Fruit fly (Drosophila melanogaster) whole organism, embryonic: ENCODE measurements around the gene Snx6.
A peak's percentile ranks its signal among the peaks of the same experiment; 100 is the strongest.

Experiments
- Atf6 ChIP-seq: fragments of 200-800 bp; sonication (Bioruptor generic); IDR thresholded peaks from 2 replicates; pipeline ENCODE4 v1.3.6; 2022; ENCODE audit warnings: missing biosample characterization, missing genetic modification characterization
- B-H1 ChIP-seq: fragments of 200-800 bp; sonication (Bioruptor generic); IDR thresholded peaks from 3 replicates; pipeline ENCODE4 v1.3.6; 2022; ENCODE audit warnings: missing biosample characterization, missing genetic modification characterization
- CG10267 ChIP-seq: fragments of 200-800 bp; sonication (Bioruptor generic); optimal IDR thresholded peaks from 2 replicates; lab custom pipeline; 2018; ENCODE audit warnings: missing biosample characterization, mild to moderate bottlenecking, missing genetic modification characterization, moderate library complexity
- CG10321 ChIP-seq: fragments of 200-800 bp; sonication (Bioruptor generic); IDR thresholded peaks from 2 replicates; pipeline ENCODE4 v1.3.6; 2022; ENCODE audit warnings: missing biosample characterization, missing genetic modification characterization
- CG10462 ChIP-seq: fragments of 200-800 bp; sonication (Bioruptor generic); optimal IDR thresholded peaks from 2 replicates; lab custom pipeline; 2016; ENCODE audit warnings: missing biosample characterization, missing genetic modification characterization
- CG11093 ChIP-seq: fragments of 200-800 bp; sonication (Bioruptor generic); IDR thresholded peaks from 3 replicates; pipeline ENCODE4 v1.3.6; 2022; ENCODE audit warnings: missing biosample characterization, missing genetic modification characterization
- CG11398 ChIP-seq: fragments of 200-800 bp; sonication (Bioruptor generic); optimal IDR thresholded peaks from 2 replicates; lab custom pipeline; 2016; ENCODE audit warnings: missing biosample characterization, missing genetic modification characterization
- CG11560 ChIP-seq: fragments of 200-800 bp; sonication (Bioruptor generic); IDR thresholded peaks from 3 replicates; pipeline ENCODE4 v1.3.6; 2022; ENCODE audit warnings: missing biosample characterization, missing genetic modification characterization
- CG14860 ChIP-seq: fragments of 200-800 bp; sonication (Bioruptor generic); IDR thresholded peaks from 3 replicates; pipeline ENCODE4 v1.3.6; 2022; ENCODE audit warnings: missing biosample characterization, missing genetic modification characterization; ENCODE audit not compliant: partially characterized antibody
- CG16815 ChIP-seq: fragments of 200-800 bp; sonication (Bioruptor generic); optimal IDR thresholded peaks from 3 replicates; lab custom pipeline; 2017; ENCODE audit warnings: missing biosample characterization, mild to moderate bottlenecking, missing genetic modification characterization
- CG18011 ChIP-seq: fragments of 200-800 bp; sonication (Bioruptor generic); optimal IDR thresholded peaks from 2 replicates; lab custom pipeline; 2017; ENCODE audit warnings: missing biosample characterization, missing genetic modification characterization, mild to moderate bottlenecking, moderate library complexity, missing genotype
- CG18764 ChIP-seq: fragments of 200-800 bp; sonication (Bioruptor generic); optimal IDR thresholded peaks from 3 replicates; lab custom pipeline; 2016; ENCODE audit warnings: missing biosample characterization, missing genetic modification characterization
- CG2199 ChIP-seq: fragments of 200-800 bp; sonication (Bioruptor generic); IDR thresholded peaks from 3 replicates; pipeline ENCODE4 v1.3.6; 2022; ENCODE audit warnings: missing biosample characterization, missing genetic modification characterization
- CG2875 ChIP-seq: fragments of 200-800 bp; sonication (Bioruptor generic); optimal IDR thresholded peaks from 2 replicates; lab custom pipeline; 2017; ENCODE audit warnings: missing biosample characterization, mild to moderate bottlenecking, missing genetic modification characterization, missing genetic modification reagents
- CG3847 ChIP-seq: fragments of 200-800 bp; sonication (Bioruptor generic); IDR thresholded peaks from 2 replicates; pipeline ENCODE4 v1.3.6; 2022; ENCODE audit warnings: missing biosample characterization, missing genetic modification characterization
- CG4730 ChIP-seq: fragments of 200-800 bp; sonication (Bioruptor generic); IDR thresholded peaks from 2 replicates; pipeline ENCODE4 v1.3.6; 2022; ENCODE audit warnings: missing biosample characterization, missing genetic modification characterization
- CG5245 ChIP-seq: fragments of 200-800 bp; sonication (Bioruptor generic); optimal IDR thresholded peaks from 3 replicates; lab custom pipeline; 2016; ENCODE audit warnings: missing biosample characterization, missing genetic modification characterization
- CG5953 ChIP-seq: fragments of 200-800 bp; sonication (Bioruptor generic); IDR thresholded peaks from 2 replicates; pipeline ENCODE4 v1.3.6; 2022; ENCODE audit warnings: missing biosample characterization, missing genetic modification characterization
- CG6254 ChIP-seq: fragments of 200-800 bp; sonication (Bioruptor generic); optimal IDR thresholded peaks from 3 replicates; lab custom pipeline; 2017; ENCODE audit warnings: mild to moderate bottlenecking, missing biosample characterization, missing genetic modification reagents, missing genetic modification characterization
- CG7372 ChIP-seq: fragments of 200-800 bp; sonication (Bioruptor generic); IDR thresholded peaks from 2 replicates; pipeline ENCODE4 v1.3.6; 2022; ENCODE audit warnings: missing biosample characterization, missing genetic modification characterization
- CG8281 ChIP-seq: fragments of 200-800 bp; sonication (Bioruptor generic); optimal IDR thresholded peaks from 2 replicates; lab custom pipeline; 2018; ENCODE audit warnings: missing biosample characterization, mild to moderate bottlenecking, missing genetic modification characterization, moderate library complexity
- CG8924 ChIP-seq: fragments of 200-800 bp; optimal IDR thresholded peaks from 3 replicates; lab custom pipeline; 2019; ENCODE audit warnings: missing biosample characterization, mild to moderate bottlenecking, missing genetic modification characterization, moderate library complexity
- Dp ChIP-seq: fragments of 200-800 bp; sonication (Bioruptor generic); optimal IDR thresholded peaks from 2 replicates; lab custom pipeline; 2018; ENCODE audit warnings: missing biosample characterization, mild to moderate bottlenecking, missing genetic modification characterization, moderate library complexity
- Drgx ChIP-seq: fragments of 200-800 bp; sonication (Bioruptor generic); IDR thresholded peaks from 2 replicates; pipeline ENCODE4 v1.3.6; 2022; ENCODE audit warnings: missing biosample characterization, missing genetic modification characterization
- Ets65A ChIP-seq: fragments of 200-800 bp; sonication (Bioruptor generic); peaks from one replicate; lab custom pipeline; 2016; ENCODE audit warnings: missing biosample characterization, missing genetic modification characterization
- Gug ChIP-seq: fragments of 200-800 bp; sonication (Bioruptor generic); IDR thresholded peaks from 4 replicates; pipeline ENCODE4 v1.3.6; 2022; ENCODE audit warnings: missing biosample characterization, missing genetic modification characterization
- HHEX ChIP-seq: fragments of 200-800 bp; sonication (Bioruptor generic); optimal IDR thresholded peaks from 3 replicates; lab custom pipeline; 2017; ENCODE audit warnings: missing biosample characterization, mild to moderate bottlenecking, missing genetic modification characterization, missing genetic modification reagents
- Hand ChIP-seq: fragments of 200-800 bp; sonication (Bioruptor generic); optimal IDR thresholded peaks from 2 replicates; lab custom pipeline; 2017; ENCODE audit warnings: mild to moderate bottlenecking, missing biosample characterization, missing genetic modification reagents, missing genetic modification characterization
- Hr3 ChIP-seq: fragments of 200-800 bp; sonication (Bioruptor generic); optimal IDR thresholded peaks from 3 replicates; lab custom pipeline; 2016; ENCODE audit warnings: missing biosample characterization, missing genetic modification characterization
- Neu2 ChIP-seq: fragments of 200-800 bp; sonication (Bioruptor generic); optimal IDR thresholded peaks from 3 replicates; lab custom pipeline; 2016; ENCODE audit warnings: missing biosample characterization, missing genetic modification characterization, borderline replicate concordance
- Side ChIP-seq: fragments of 200-800 bp; sonication (Bioruptor generic); optimal IDR thresholded peaks from 2 replicates; lab custom pipeline; 2016; ENCODE audit warnings: missing biosample characterization, missing genetic modification characterization
- Sin3A ChIP-seq: fragments of >200 bp; optimal IDR thresholded peaks from 2 replicates; lab custom pipeline; 2018
- Stat92E ChIP-seq, 3 experiments: fragments of >200 bp in 2 of 3; fragments of 200-800 bp in 1 of 3; sonication (Bioruptor generic) in 1 of 3; optimal IDR thresholded peaks; 2 replicates each; lab custom pipeline; 2017 to 2019; ENCODE audit warnings: missing biosample characterization in 3 of 3, missing genetic modification characterization in 3 of 3, mild to moderate bottlenecking in 1 of 3, moderate library complexity in 1 of 3
- aop ChIP-seq: fragments of 200-800 bp; sonication (Bioruptor generic); IDR thresholded peaks from 2 replicates; pipeline ENCODE4 v1.3.6; 2022; ENCODE audit warnings: missing biosample characterization, missing genetic modification characterization
- bbx ChIP-seq: fragments of 200-800 bp; sonication (Bioruptor generic); IDR thresholded peaks from 2 replicates; pipeline ENCODE4 v1.3.6; 2022; ENCODE audit warnings: missing biosample characterization, missing genetic modification characterization; ENCODE audit not compliant: partially characterized antibody
- chif ChIP-seq, 2 experiments: fragments of 200-800 bp; sonication (Bioruptor generic); optimal IDR thresholded peaks; 3 replicates each; lab custom pipeline; 2016; ENCODE audit warnings: missing biosample characterization in 2 of 2, missing genetic modification characterization in 2 of 2
- corto ChIP-seq: fragments of 200-800 bp; sonication (Bioruptor generic); optimal IDR thresholded peaks from 2 replicates; lab custom pipeline; 2016; ENCODE audit warnings: missing biosample characterization, mild to moderate bottlenecking, missing genetic modification characterization, moderate library complexity
- exex ChIP-seq: fragments of 200-800 bp; sonication (Bioruptor generic); optimal IDR thresholded peaks from 4 replicates; lab custom pipeline; 2018; ENCODE audit warnings: missing biosample characterization, mild to moderate bottlenecking, missing genetic modification characterization, moderate library complexity
- gem ChIP-seq: fragments of 200-800 bp; sonication (Bioruptor generic); optimal IDR thresholded peaks from 2 replicates; lab custom pipeline; 2019; ENCODE audit warnings: missing biosample characterization, mild to moderate bottlenecking, missing genetic modification characterization, moderate library complexity
- gfzf ChIP-seq: fragments of 200-800 bp; sonication (Bioruptor generic); optimal IDR thresholded peaks from 2 replicates; lab custom pipeline; 2016; ENCODE audit warnings: missing biosample characterization, mild to moderate bottlenecking, missing genetic modification characterization, moderate library complexity
- ken ChIP-seq: fragments of 200-800 bp; sonication (Bioruptor generic); IDR thresholded peaks from 3 replicates; pipeline ENCODE4 v1.3.6; 2022; ENCODE audit warnings: missing biosample characterization, missing genetic modification characterization
- lola ChIP-seq, 3 experiments: fragments of >200 bp in 2 of 3; fragments of 200-800 bp in 1 of 3; sonication (Bioruptor generic) in 1 of 3; optimal IDR thresholded peaks; 2 replicates each; lab custom pipeline; 2017 to 2019; ENCODE audit warnings: missing biosample characterization in 3 of 3, missing genetic modification characterization in 3 of 3, mild to moderate bottlenecking in 1 of 3, moderate library complexity in 1 of 3
- luna ChIP-seq: fragments of 200-800 bp; sonication (Bioruptor generic); optimal IDR thresholded peaks from 2 replicates; lab custom pipeline; 2016; ENCODE audit warnings: missing biosample characterization, missing genetic modification characterization
- run ChIP-seq: fragments of 200-800 bp; sonication (Bioruptor generic); optimal IDR thresholded peaks from 3 replicates; lab custom pipeline; 2018; ENCODE audit warnings: missing biosample characterization, mild to moderate bottlenecking, missing genetic modification characterization
- sens ChIP-seq: fragments of 200-800 bp; sonication (Bioruptor generic); peaks from one replicate; lab custom pipeline; 2016; ENCODE audit warnings: missing biosample characterization, missing genetic modification characterization
- so ChIP-seq: fragments of 200-800 bp; sonication (Bioruptor generic); IDR thresholded peaks from 3 replicates; pipeline ENCODE4 v1.3.6; 2022; ENCODE audit warnings: missing biosample characterization, missing genetic modification characterization
- tin ChIP-seq: fragments of 200-800 bp; sonication (Bioruptor generic); optimal IDR thresholded peaks from 3 replicates; lab custom pipeline; 2016; ENCODE audit warnings: missing biosample characterization, missing genetic modification characterization
- trem ChIP-seq: fragments of 200-800 bp; optimal IDR thresholded peaks from 3 replicates; lab custom pipeline; 2019; ENCODE audit warnings: missing biosample characterization, mild to moderate bottlenecking, missing genetic modification characterization, moderate library complexity
- trh ChIP-seq: fragments of 200-800 bp; sonication (Bioruptor generic); optimal IDR thresholded peaks from 2 replicates; lab custom pipeline; 2016; ENCODE audit warnings: missing biosample characterization, missing genetic modification characterization
- ttk ChIP-seq: fragments of 200-800 bp; sonication (Bioruptor generic); IDR thresholded peaks from 2 replicates; pipeline ENCODE4 v2.1.2; 2022; ENCODE audit warnings: missing biosample characterization, missing genetic modification characterization
- twi ChIP-seq: fragments of 200-800 bp; optimal IDR thresholded peaks from 2 replicates; lab custom pipeline; 2019; ENCODE audit warnings: missing biosample characterization, mild to moderate bottlenecking, missing genetic modification characterization, moderate library complexity

The Snx6 gene

DNA sequence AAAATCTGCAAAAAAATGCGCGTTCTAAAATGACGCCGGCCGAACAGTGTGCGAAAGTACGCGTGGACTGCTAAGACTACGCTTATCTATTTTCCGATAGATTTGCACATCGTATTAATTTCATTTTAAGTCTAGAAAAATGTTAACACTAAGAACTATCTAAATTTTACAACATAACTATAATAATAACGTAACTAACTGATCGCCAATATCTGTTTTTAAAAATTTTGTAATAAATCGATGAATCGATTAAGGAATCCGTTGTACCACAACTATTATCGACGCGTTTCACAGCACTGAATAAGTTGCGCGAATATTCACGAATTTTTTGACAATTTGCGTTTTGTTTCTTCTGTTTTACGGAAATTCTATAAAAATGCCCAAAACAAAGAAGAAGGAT is 9.5 kb downstream of the Snx6 start, which contains the start of gene Ssb-c31a (continued):
- TF ChIP-seq aop (no peak), gem (tag; lab: Kevin White, UChicago) (peak; percentile 57), gfzf (GFP tag; lab: Kevin White, UChicago) (peak; percentile 9), chif (GFP tag; optimal IDR thresholded peaks at IDR 0.05; lab: Kevin White, UChicago) (peak in 1 of 2 experiments; percentile 35), Dp (GFP tag; lab: Kevin White, UChicago) (peak; percentile 68), bbx (GFP tag; lab: Robert Waterston, UW) (peak; percentile 40; the same call in 1 of the 2 replicates), CG5953 (no peak), Stat92E (GFP tag; optimal IDR thresholded peaks at IDR 0.05; lab: Kevin White, UChicago) (no peak), so (GFP tag; lab: Robert Waterston, UW) (0 out of 3 replicates have a peak, but pooled peaks have one; percentile 18), CG4730 (GFP tag; lab: Robert Waterston, UW) (no peak), CG18764 (GFP tag; lab: Kevin White, UChicago) (peak; percentile 60), Ets65A (GFP tag; lab: Kevin White, UChicago) (no peak), CG16815 (peak; percentile 10), CG10267 (peak; percentile 99), CG6254 (no peak), CG10321 (no peak), CG8924 (tag; lab: Kevin White, UChicago) (peak; percentile 23), CG14860 (peak; percentile 47; the same call in 1 of the 3 replicates), CG11560 (tag; lab: Robert Waterston, UW) (no peak), Hand (GFP tag; lab: Kevin White, UChicago) (no peak), Drgx (GFP tag; lab: Robert Waterston, UW) (no peak), CG3847 (GFP tag; lab: Robert Waterston, UW) (peak; percentile 81), HHEX (GFP tag; lab: Kevin White, UChicago) (peak; percentile 51), ttk (GFP tag; lab: Robert Waterston, UW) (0 out of 2 replicates have a peak, but pooled peaks have one; percentile 43), CG10462 (no peak), CG18011 (peak; percentile 20), Hr3 (GFP tag; lab: Kevin White, UChicago) (peak; percentile 18), Side (GFP tag; lab: Kevin White, UChicago) (peak; percentile 48), exex (peak; percentile 35), Atf6 (GFP tag; lab: Robert Waterston, UW) (peak; percentile 40; the same call in 1 of the 2 replicates), Neu2 (GFP tag; lab: Kevin White, UChicago) (no peak), twi (tag; lab: Kevin White, UChicago) (peak; percentile 46), tin (GFP tag; lab: Kevin White, UChicago) (peak; percentile 59), B-H1 (GFP tag; lab: Robert Waterston, UW) (no peak), run (no peak), luna (GFP tag; lab: Kevin White, UChicago) (no peak), trem (peak; percentile 75), Sin3A (peak; percentile 76), CG2875 (no peak), trh (GFP tag; lab: Kevin White, UChicago) (no peak), CG11093 (GFP tag; lab: Robert Waterston, UW) (no peak), CG5245 (GFP tag; lab: Kevin White, UChicago) (no peak), CG8281 (tag; lab: Kevin White, UChicago) (no peak), lola (GFP tag; optimal IDR thresholded peaks at IDR 0.05; lab: Kevin White, UChicago) (peak in 1 of 3 experiments; percentile 47), corto (GFP tag; lab: Kevin White, UChicago) (no peak), Gug (GFP tag; lab: Robert Waterston, UW) (no peak), ken (GFP tag; lab: Robert Waterston, UW) (no peak), CG7372 (0 out of 2 replicates have a peak, but pooled peaks have one; percentile 9), CG2199 (no peak), CG11398 (GFP tag; lab: Kevin White, UChicago) (no peak), sens (GFP tag; lab: Kevin White, UChicago) (peak; percentile 93)
